Fruit fly (Drosophila melanogaster): ENCODE data around the gene Pcif1.

DNA sequence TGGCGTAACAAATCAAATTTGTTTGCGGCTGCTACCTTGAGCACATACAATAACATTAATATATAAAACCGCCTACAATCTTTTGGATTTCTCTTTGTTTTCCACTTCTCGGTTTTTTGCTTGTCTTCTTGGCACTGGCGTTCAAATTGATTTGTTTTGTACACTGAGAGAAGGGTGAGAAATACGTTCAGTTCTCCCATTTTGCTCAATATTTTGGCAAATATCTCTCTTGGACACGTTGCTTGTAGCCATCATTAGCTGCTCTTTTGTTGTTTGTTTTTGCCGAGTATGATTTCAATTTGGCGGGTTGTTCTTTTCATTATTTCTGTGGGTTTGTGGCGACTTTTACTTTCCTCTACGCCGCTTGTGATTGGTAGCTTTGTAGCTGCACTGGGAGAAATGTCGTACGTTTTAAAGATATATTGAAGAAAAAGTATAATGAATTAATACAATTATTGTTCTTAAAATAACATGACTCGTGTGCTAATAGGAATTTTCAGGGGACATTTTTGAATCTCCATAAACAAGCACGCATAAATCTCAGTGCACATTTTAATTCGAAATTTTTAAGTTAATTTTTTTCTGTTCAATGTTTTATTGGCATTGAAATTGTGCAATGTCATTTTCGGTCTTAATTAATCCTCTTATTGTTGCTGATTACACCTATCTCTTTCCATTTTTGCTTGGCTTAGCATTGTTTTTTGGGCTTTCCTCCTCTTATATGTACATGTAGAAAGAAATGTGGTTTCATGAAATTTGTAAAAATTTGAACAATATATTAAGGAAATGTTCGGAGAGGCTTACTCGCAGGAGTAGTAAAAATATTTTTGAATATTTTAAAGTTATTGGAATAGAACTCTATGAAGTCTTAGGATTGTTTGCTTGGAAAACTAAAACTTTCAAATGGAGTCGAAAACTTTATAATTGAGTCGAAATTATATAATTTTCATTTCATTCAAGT, 41.2 kb upstream of the Pcif1 start:
- TF ChIP-seq h (optimal IDR thresholded peaks at IDR 0.05) (no peak), insv (optimal IDR thresholded peaks at IDR 0.05) (no peak)
